Worm (Caenorhabditis elegans): Measurements from ENCODE around the gene abce-1.
A peak's percentile ranks its signal among the peaks of the same experiment; 100 is the strongest.

Gene abce-1

ce11 chrIII:13182003-13182402, 28.4 kb downstream of the abce-1 start (continued):
- TF ChIP-seq sma-3 (GFP tag; optimal IDR thresholded peaks at IDR 0.05): peak; percentile 34
- TF ChIP-seq egl-27 (tag; optimal IDR thresholded peaks at IDR 0.05): no peak
- TF ChIP-seq R02D3.7 (tag; optimal IDR thresholded peaks at IDR 0.05): no peak
- TF ChIP-seq aly-2 (tag; optimal IDR thresholded peaks at IDR 0.05): no peak
- TF ChIP-seq snpc-4 (tag; optimal IDR thresholded peaks at IDR 0.05): no peak
- no peak for TF ChIP-seq elt-1 (tag; optimal IDR thresholded peaks at IDR 0.05)
- no peak for TF ChIP-seq ztf-4 (tag; optimal IDR thresholded peaks at IDR 0.05)
- no peak for TF ChIP-seq gmeb-1 (tag; optimal IDR thresholded peaks at IDR 0.05)
- TF ChIP-seq unc-62 (GFP tag; optimal IDR thresholded peaks at IDR 0.05): no peak
- TF ChIP-seq lin-11 (tag; optimal IDR thresholded peaks at IDR 0.05): no peak
- TF ChIP-seq ama-1 (optimal IDR thresholded peaks at IDR 0.05): no peak
- no peak for TF ChIP-seq unc-39 (tag; optimal IDR thresholded peaks at IDR 0.05)
- no peak for TF ChIP-seq nhr-237 (tag; optimal IDR thresholded peaks at IDR 0.05)
- TF ChIP-seq ceh-16 (tag; optimal IDR thresholded peaks at IDR 0.05): no peak
- peak; percentile 48 for TF ChIP-seq nhr-25 (tag; optimal IDR thresholded peaks at IDR 0.05)
- no peak for TF ChIP-seq elt-3 (tag; optimal IDR thresholded peaks at IDR 0.05)
- no peak for TF ChIP-seq unc-55 (GFP tag; optimal IDR thresholded peaks at IDR 0.05)

ce11 chrIII:13187090-13187489, 33.5 kb downstream of the abce-1 start, which contains the start of gene gly-5:
gly-5 (plus strand) TSS chrIII:13187390.
- TF ChIP-seq mbf-1 (tag; optimal IDR thresholded peaks at IDR 0.05) (no peak), crh-2 (tag; optimal IDR thresholded peaks at IDR 0.05) (no peak), snpc-4 (tag; optimal IDR thresholded peaks at IDR 0.05) (no peak), nhr-6 (tag; optimal IDR thresholded peaks at IDR 0.05) (no peak), fos-1 (tag; optimal IDR thresholded peaks at IDR 0.05) (peak; percentile 42), mdl-1 (tag; optimal IDR thresholded peaks at IDR 0.05) (no peak), ztf-11 (tag; optimal IDR thresholded peaks at IDR 0.05) (no peak), sma-9 (GFP tag; optimal IDR thresholded peaks at IDR 0.05) (peak; percentile 33), sma-9 (tag; optimal IDR thresholded peaks at IDR 0.05) (no peak), nhr-23 (tag; optimal IDR thresholded peaks at IDR 0.05) (no peak), R02D3.7 (tag; optimal IDR thresholded peaks at IDR 0.05) (no peak), ZK546.5 (tag; optimal IDR thresholded peaks at IDR 0.05) (no peak), ceh-16 (tag; optimal IDR thresholded peaks at IDR 0.05) (no peak), elt-1 (tag; optimal IDR thresholded peaks at IDR 0.05) (no peak), skn-1 (tag; optimal IDR thresholded peaks at IDR 0.05) (no peak), nhr-12 (tag; optimal IDR thresholded peaks at IDR 0.05) (no peak), unc-39 (tag; optimal IDR thresholded peaks at IDR 0.05) (no peak), nhr-10 (tag; optimal IDR thresholded peaks at IDR 0.05) (no peak), F13H6.1 (tag; optimal IDR thresholded peaks at IDR 0.05) (peak; percentile 21), elt-3 (tag; optimal IDR thresholded peaks at IDR 0.05) (no peak)

ce11 chrIII:13187773-13188172, 34.2 kb downstream of the abce-1 start:
- TF ChIP-seq snpc-4 (tag; optimal IDR thresholded peaks at IDR 0.05) (no peak), elt-3 (tag; optimal IDR thresholded peaks at IDR 0.05) (no peak), C34F6.9 (tag; optimal IDR thresholded peaks at IDR 0.05) (peak; percentile 65), skn-1 (tag; optimal IDR thresholded peaks at IDR 0.05) (no peak), elt-1 (tag; optimal IDR thresholded peaks at IDR 0.05) (no peak), ztf-1 (GFP tag; conservative IDR thresholded peaks at IDR 0.05) (0 out of 2 replicates have a peak, but pooled peaks have one; percentile 66), sem-4 (tag; optimal IDR thresholded peaks at IDR 0.05) (no peak), lin-39 (tag; optimal IDR thresholded peaks at IDR 0.05) (no peak), ztf-11 (tag; optimal IDR thresholded peaks at IDR 0.05) (no peak), nhr-129 (tag; optimal IDR thresholded peaks at IDR 0.05) (no peak), ZK546.5 (tag; optimal IDR thresholded peaks at IDR 0.05) (no peak), alr-1 (tag; optimal IDR thresholded peaks at IDR 0.05) (no peak), ama-1 (optimal IDR thresholded peaks at IDR 0.05) (no peak), ceh-82 (tag; optimal IDR thresholded peaks at IDR 0.05) (no peak), nhr-77 (tag; optimal IDR thresholded peaks at IDR 0.05) (no peak), nhr-6 (tag; optimal IDR thresholded peaks at IDR 0.05) (peak; percentile 59), unc-39 (tag; optimal IDR thresholded peaks at IDR 0.05) (no peak), crh-2 (tag; optimal IDR thresholded peaks at IDR 0.05) (peak; percentile 37), nhr-237 (tag; optimal IDR thresholded peaks at IDR 0.05) (no peak), nhr-11 (tag; optimal IDR thresholded peaks at IDR 0.05) (no peak), mab-5 (tag; optimal IDR thresholded peaks at IDR 0.05) (no peak), Y55F3AM.14 (GFP tag; optimal IDR thresholded peaks at IDR 0.05) (no peak), R02D3.7 (tag; optimal IDR thresholded peaks at IDR 0.05) (no peak), lsy-2 (tag; optimal IDR thresholded peaks at IDR 0.05) (peak; percentile 69 to 84), gmeb-1 (tag; optimal IDR thresholded peaks at IDR 0.05) (peak; percentile 62), sma-3 (GFP tag; optimal IDR thresholded peaks at IDR 0.05) (peak; percentile 77), lin-13 (GFP tag; optimal IDR thresholded peaks at IDR 0.05) (peak; percentile 32), F13H6.1 (tag; optimal IDR thresholded peaks at IDR 0.05) (peak; percentile 69), unc-62 (GFP tag; optimal IDR thresholded peaks at IDR 0.05) (no peak), dmd-4 (tag; optimal IDR thresholded peaks at IDR 0.05) (no peak), lin-11 (tag; optimal IDR thresholded peaks at IDR 0.05) (no peak), egl-27 (tag; optimal IDR thresholded peaks at IDR 0.05) (no peak), unc-55 (GFP tag; optimal IDR thresholded peaks at IDR 0.05) (peak; percentile 50), peb-1 (tag; optimal IDR thresholded peaks at IDR 0.05) (no peak), blmp-1 (tag; optimal IDR thresholded peaks at IDR 0.05; ENCODE audit: insufficient read depth) (no peak), sma-9 (GFP tag; optimal IDR thresholded peaks at IDR 0.05) (no peak), sma-9 (tag; optimal IDR thresholded peaks at IDR 0.05) (no peak), ztf-4 (tag; optimal IDR thresholded peaks at IDR 0.05) (no peak), mdl-1 (tag; optimal IDR thresholded peaks at IDR 0.05) (no peak), nhr-21 (tag; optimal IDR thresholded peaks at IDR 0.05) (no peak), aly-2 (tag; optimal IDR thresholded peaks at IDR 0.05) (no peak)
